Fruit fly (Drosophila melanogaster) whole organism, embryonic: ENCODE results near the gene CG8051.

Experiments used
- Abd-B ChIP-seq: fragments of 200-800 bp; sonication (Bioruptor generic); optimal IDR thresholded peaks from 2 replicates; lab custom pipeline; 2018; ENCODE audit warnings: missing biosample characterization, mild to moderate bottlenecking, missing genetic modification characterization, moderate library complexity
- Ada2b ChIP-seq: fragments of 200-800 bp; sonication (Bioruptor generic); IDR thresholded peaks from 2 replicates; pipeline ENCODE4 v1.3.6; 2022; ENCODE audit warnings: missing biosample characterization, missing genetic modification characterization
- CG11456 ChIP-seq: fragments of 200-800 bp; sonication (Bioruptor generic); IDR thresholded peaks from 3 replicates; pipeline ENCODE4 v1.3.6; 2022; ENCODE audit warnings: missing biosample characterization, missing genetic modification characterization
- CG11695 ChIP-seq: fragments of 200-800 bp; sonication (Bioruptor generic); IDR thresholded peaks from 3 replicates; pipeline ENCODE4 v1.3.6; 2022; ENCODE audit warnings: missing biosample characterization, missing genetic modification characterization
- CG17328 ChIP-seq: fragments of 200-800 bp; sonication (Bioruptor generic); IDR thresholded peaks from 2 replicates; pipeline ENCODE4 v1.3.6; 2022; ENCODE audit warnings: missing biosample characterization, missing genetic modification characterization
- CG42726 ChIP-seq: fragments of 200-800 bp; sonication (Bioruptor generic); IDR thresholded peaks from 2 replicates; pipeline ENCODE4 v1.3.6; 2022; ENCODE audit warnings: missing biosample characterization, missing genetic modification characterization; ENCODE audit not compliant: partially characterized antibody
- CG4360 ChIP-seq: fragments of 200-800 bp; sonication (Bioruptor generic); IDR thresholded peaks from 2 replicates; pipeline ENCODE4 v1.3.6; 2022; ENCODE audit warnings: missing biosample characterization, missing genetic modification characterization
- CG4617 ChIP-seq: fragments of 200-800 bp; sonication (Bioruptor generic); optimal IDR thresholded peaks from 3 replicates; lab custom pipeline; 2016; ENCODE audit warnings: missing biosample characterization, missing genetic modification characterization, borderline replicate concordance
- CG4854 ChIP-seq: fragments of 200-800 bp; sonication (Bioruptor generic); optimal IDR thresholded peaks from 2 replicates; lab custom pipeline; 2016; ENCODE audit warnings: missing biosample characterization, missing genetic modification characterization, inconsistent platforms
- CG7963 ChIP-seq: fragments of 200-800 bp; sonication (Bioruptor generic); IDR thresholded peaks from 3 replicates; pipeline ENCODE4 v1.3.6; 2022; ENCODE audit warnings: missing biosample characterization, missing genetic modification characterization; ENCODE audit not compliant: partially characterized antibody
- CG9797 ChIP-seq: fragments of 200-800 bp; sonication (Bioruptor generic); optimal IDR thresholded peaks from 3 replicates; lab custom pipeline; 2018; ENCODE audit warnings: missing biosample characterization, mild to moderate bottlenecking, missing genetic modification characterization
- CTCF ChIP-seq: fragments of 200-800 bp; sonication (Bioruptor generic); optimal IDR thresholded peaks from 2 replicates; lab custom pipeline; 2017; ENCODE audit warnings: missing biosample characterization, mild to moderate bottlenecking, missing genetic modification characterization, moderate library complexity
- Dref ChIP-seq: fragments of 200-800 bp; sonication (Bioruptor generic); IDR thresholded peaks from 2 replicates; pipeline ENCODE4 v1.3.6; 2022; ENCODE audit warnings: missing biosample characterization, missing genetic modification characterization
- Elba2 ChIP-seq: fragments of 200-800 bp; sonication (Bioruptor generic); optimal IDR thresholded peaks from 3 replicates; lab custom pipeline; 2016; ENCODE audit warnings: missing biosample characterization, missing genetic modification characterization
- Ets65A ChIP-seq: fragments of 200-800 bp; sonication (Bioruptor generic); peaks from one replicate; lab custom pipeline; 2016; ENCODE audit warnings: missing biosample characterization, missing genetic modification characterization
- Hmr ChIP-seq: fragments of 200-800 bp; sonication (Bioruptor generic); optimal IDR thresholded peaks from 3 replicates; lab custom pipeline; 2017; ENCODE audit warnings: mild to moderate bottlenecking, missing biosample characterization, missing genetic modification reagents, missing genetic modification characterization
- MBD-R2 ChIP-seq: fragments of 200-800 bp; sonication (Bioruptor generic); IDR thresholded peaks from 2 replicates; pipeline ENCODE4 v1.3.6; 2022; ENCODE audit warnings: missing biosample characterization, missing genetic modification characterization
- MESR4 ChIP-seq: fragments of 200-800 bp; sonication (Bioruptor generic); optimal IDR thresholded peaks from 2 replicates; lab custom pipeline; 2018; ENCODE audit warnings: missing biosample characterization, mild to moderate bottlenecking, missing genetic modification characterization, moderate library complexity
- Med ChIP-seq: fragments of 200-800 bp; sonication (Bioruptor generic); peaks from one replicate; lab custom pipeline; 2016; ENCODE audit warnings: missing biosample characterization, missing genetic modification characterization, mild to moderate bottlenecking, inconsistent platforms, moderate library complexity
- Pdp1 ChIP-seq, 2 experiments: fragments of 200-800 bp; sonication (Bioruptor generic); optimal IDR thresholded peaks; 3 replicates each; lab custom pipeline; 2016; ENCODE audit warnings: missing biosample characterization in 2 of 2, missing genetic modification characterization in 2 of 2, mild to moderate bottlenecking in 1 of 2, moderate library complexity in 1 of 2
- Tbp ChIP-seq: fragments of >200 bp; optimal IDR thresholded peaks from 2 replicates; lab custom pipeline; 2018; ENCODE audit warnings: missing biosample characterization, missing genetic modification characterization
- al ChIP-seq: fragments of 200-800 bp; sonication (Bioruptor generic); IDR thresholded peaks from 2 replicates; pipeline ENCODE4 v1.3.6; 2022; ENCODE audit warnings: missing biosample characterization, missing genetic modification characterization
- amos ChIP-seq: fragments of 200-800 bp; sonication (Bioruptor generic); IDR thresholded peaks from 2 replicates; pipeline ENCODE4 v1.3.6; 2022; ENCODE audit warnings: missing biosample characterization, missing genetic modification characterization; ENCODE audit not compliant: partially characterized antibody
- chif ChIP-seq, 2 experiments: fragments of 200-800 bp; sonication (Bioruptor generic); optimal IDR thresholded peaks; 3 replicates each; lab custom pipeline; 2016; ENCODE audit warnings: missing biosample characterization in 2 of 2, missing genetic modification characterization in 2 of 2
- chinmo ChIP-seq: fragments of 200-800 bp; sonication (Bioruptor generic); IDR thresholded peaks from 4 replicates; pipeline ENCODE4 v1.3.6; 2022; ENCODE audit warnings: missing biosample characterization, missing genetic modification characterization; ENCODE audit not compliant: partially characterized antibody
- crol ChIP-seq: fragments of 200-800 bp; sonication (Bioruptor generic); IDR thresholded peaks from 2 replicates; pipeline ENCODE4 v1.3.6; 2022; ENCODE audit warnings: missing biosample characterization, missing genetic modification characterization
- en ChIP-seq: fragments of 200-800 bp; sonication (Bioruptor generic); optimal IDR thresholded peaks from 2 replicates; lab custom pipeline; 2016; ENCODE audit warnings: missing biosample characterization, missing genetic modification characterization
- eve ChIP-seq, 2 experiments: fragments of >200 bp; optimal IDR thresholded peaks; 2 replicates each; lab custom pipeline; 2017; ENCODE audit warnings: missing biosample characterization in 2 of 2, missing genetic modification characterization in 2 of 2
- ftz-f1 ChIP-seq: fragments of 200-800 bp; sonication (Bioruptor generic); optimal IDR thresholded peaks from 2 replicates; lab custom pipeline; 2016; ENCODE audit warnings: missing biosample characterization, missing genetic modification characterization
- gfzf ChIP-seq: fragments of 200-800 bp; sonication (Bioruptor generic); optimal IDR thresholded peaks from 2 replicates; lab custom pipeline; 2016; ENCODE audit warnings: missing biosample characterization, mild to moderate bottlenecking, missing genetic modification characterization, moderate library complexity
- knrl ChIP-seq: fragments of 200-800 bp; sonication (Bioruptor generic); IDR thresholded peaks from 3 replicates; pipeline ENCODE4 v1.3.6; 2022; ENCODE audit warnings: missing biosample characterization, missing genetic modification characterization; ENCODE audit not compliant: partially characterized antibody
- maf-S ChIP-seq: fragments of 200-800 bp; sonication (Bioruptor generic); optimal IDR thresholded peaks from 2 replicates; lab custom pipeline; 2016; ENCODE audit warnings: missing biosample characterization, missing genetic modification characterization
- nom ChIP-seq: fragments of 200-800 bp; sonication (Bioruptor generic); optimal IDR thresholded peaks from 2 replicates; lab custom pipeline; 2017; ENCODE audit warnings: missing biosample characterization, missing genetic modification characterization, mild to moderate bottlenecking, moderate library complexity, missing genetic modification reagents
- pzg ChIP-seq: fragments of 200-800 bp; sonication (Bioruptor generic); optimal IDR thresholded peaks from 3 replicates; lab custom pipeline; 2018; ENCODE audit warnings: missing biosample characterization, mild to moderate bottlenecking, missing genetic modification characterization, moderate library complexity
- sqz ChIP-seq: fragments of 200-800 bp; sonication (Bioruptor generic); optimal IDR thresholded peaks from 3 replicates; lab custom pipeline; 2018; ENCODE audit warnings: missing biosample characterization, mild to moderate bottlenecking, missing genetic modification characterization

Gene CG8051

DNA sequence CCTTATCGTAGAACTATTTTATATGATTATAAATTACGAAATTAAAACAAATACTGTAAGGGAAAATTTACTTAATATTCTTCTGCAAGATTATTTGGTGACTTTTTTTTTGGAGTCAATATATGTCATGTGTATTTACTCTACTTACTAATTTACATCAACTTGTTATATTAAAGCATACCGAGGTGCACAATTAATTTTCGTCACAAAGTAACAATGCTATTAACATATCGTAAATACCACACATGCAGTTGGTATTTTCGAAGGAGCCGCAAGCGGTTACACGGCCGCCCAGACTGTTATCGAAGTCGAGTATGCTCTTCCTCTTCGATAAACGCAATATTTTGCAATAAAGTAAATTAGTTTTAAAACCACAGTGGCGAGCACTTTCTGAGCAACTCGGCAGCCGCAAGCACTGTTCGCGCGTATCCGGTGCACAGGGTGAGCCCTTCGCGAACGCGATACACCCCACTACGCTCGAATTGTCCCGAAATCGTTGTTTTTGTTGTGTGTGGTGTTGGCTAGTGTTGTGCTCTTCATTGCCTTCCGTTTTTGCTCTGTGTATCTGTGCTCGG lies 46.1 kb downstream of the CG8051 start, which contains the start of gene Vav (continued):
- no peak for TF ChIP-seq eve (GFP tag; optimal IDR thresholded peaks at IDR 0.05; lab: Kevin White, UChicago)
- no peak for TF ChIP-seq en (GFP tag; lab: Kevin White, UChicago)
- TF ChIP-seq CG17328 (GFP tag; lab: Robert Waterston, UW) = no peak

DNA sequence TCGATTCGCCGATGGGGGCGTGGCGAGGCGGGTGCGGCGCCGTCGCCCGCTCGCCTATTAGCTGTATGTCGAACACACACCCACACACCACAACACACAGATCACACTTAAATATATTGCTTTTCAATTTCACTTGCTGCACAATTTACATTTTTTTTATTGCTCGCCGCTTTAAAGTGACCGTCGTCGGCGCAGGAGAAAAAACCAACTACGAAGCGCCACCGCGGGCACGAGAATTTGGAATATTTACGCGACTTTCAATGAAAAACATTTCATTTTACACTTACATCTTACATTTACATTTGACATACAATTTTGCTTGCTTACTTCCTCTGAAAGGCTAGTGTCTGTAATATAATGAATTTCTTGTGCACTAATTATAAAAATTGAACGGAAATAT lies 46.7 kb downstream of the CG8051 start, which contains the start of gene rictor:
Gene rictor (minus strand): TSS at position 170 of the 400 bp plus-strand sequence.
- TF ChIP-seq Abd-B = no peak
- no peak for TF ChIP-seq CG7963
- peak; percentile 74 for TF ChIP-seq Med (GFP tag; lab: Kevin White, UChicago)
- peak; percentile 72 for TF ChIP-seq gfzf (GFP tag; lab: Kevin White, UChicago)
- TF ChIP-seq chinmo = 0 out of 4 replicates have a peak, but pooled peaks have one; percentile 15
- no peak for TF ChIP-seq ftz-f1 (GFP tag; lab: Kevin White, UChicago)
- TF ChIP-seq MESR4 = peak; percentile 59
- no peak for TF ChIP-seq al (GFP tag; lab: Robert Waterston, UW)
- TF ChIP-seq CG9797 (GFP tag; lab: Kevin White, UChicago) = peak; percentile 31
- TF ChIP-seq maf-S (GFP tag; lab: Kevin White, UChicago) = no peak
- no peak for TF ChIP-seq CG11695 (GFP tag; lab: Robert Waterston, UW)
- 0 out of 3 replicates have a peak, but pooled peaks have one; percentile 13 for TF ChIP-seq knrl (GFP tag; lab: Robert Waterston, UW)
- TF ChIP-seq Hmr (GFP tag; lab: Kevin White, UChicago) = no peak
- peak; percentile 81 for TF ChIP-seq CTCF (GFP tag; lab: Kevin White, UChicago)
- TF ChIP-seq Dref = peak; percentile 49
- peak; percentile 40 for TF ChIP-seq pzg (GFP tag; lab: Kevin White, UChicago)
- no peak for TF ChIP-seq Ada2b (GFP tag; lab: Robert Waterston, UW)
- peak; percentile 19; the same call in 1 of the 2 replicates for TF ChIP-seq MBD-R2 (GFP tag; lab: Robert Waterston, UW)
- TF ChIP-seq CG11456 (GFP tag; lab: Robert Waterston, UW) = no peak
- TF ChIP-seq CG4854 (GFP tag; lab: Kevin White, UChicago) = no peak
- TF ChIP-seq amos (GFP tag; lab: Robert Waterston, UW) = peak; percentile 43
- TF ChIP-seq Ets65A (GFP tag; lab: Kevin White, UChicago) = no peak
- TF ChIP-seq sqz = peak; percentile 66
- TF ChIP-seq CG4617 (GFP tag; lab: Kevin White, UChicago) = peak; percentile 5

DNA sequence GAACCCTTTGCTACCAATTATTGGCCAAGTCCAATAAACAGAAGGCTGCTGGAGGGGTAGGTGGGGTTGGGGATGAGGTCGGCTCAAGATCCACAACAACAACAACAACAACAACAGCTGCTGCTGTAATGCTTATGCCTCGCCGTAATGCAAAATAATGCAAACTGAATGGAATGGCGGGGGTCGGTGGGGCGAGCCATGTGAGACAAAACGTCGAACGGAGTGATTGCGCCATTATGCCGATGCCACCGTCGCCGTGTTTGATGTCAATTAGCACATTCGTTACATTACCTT lies 47.1 kb downstream of the CG8051 start:
- TF ChIP-seq crol (peak; percentile 71), Elba2 (peak; percentile 19), CG4360 (GFP tag; lab: Robert Waterston, UW) (peak; percentile 85), nom (GFP tag; lab: Kevin White, UChicago) (peak; percentile 41), CG42726 (GFP tag; lab: Robert Waterston, UW) (0 out of 2 replicates have a peak, but pooled peaks have one; percentile 11), Tbp (GFP tag; lab: Kevin White, UChicago) (no peak), chif (GFP tag; optimal IDR thresholded peaks at IDR 0.05; lab: Kevin White, UChicago) (no peak), Pdp1 (GFP tag; optimal IDR thresholded peaks at IDR 0.05; lab: Kevin White, UChicago) (peak in 1 of 2 experiments; percentile 4)
